Worm (Caenorhabditis elegans) whole organism, L4/young adult: Measurements from ENCODE around the gene K09C4.5.

Experiments used
- W03F9.2 ChIP-seq: fragments of 150-350 bp; optimal IDR thresholded peaks from 2 replicates; lab custom pipeline; 2014; ENCODE audit warnings: missing biosample characterization, missing genetic modification characterization
- dao-5 ChIP-seq: sonication (generic microtip); optimal IDR thresholded peaks from 2 replicates; lab custom pipeline; 2016; ENCODE audit warnings: missing genotype, missing genetic modification characterization, moderate library complexity, missing compliant biosample characterization

- TF ChIP-seq W03F9.2 (tag; lab: Kevin White, UChicago), result no peak
- TF ChIP-seq dao-5 (tag; lab: Kevin White, UChicago), result no peak
Observed at ce11 chrX:3285448-3285847, 3.0 kb downstream of the K09C4.5 start.
